Worm (Caenorhabditis elegans) whole organism, L4 larva: ENCODE data around the gene str-206.

Source experiments
- ceh-32 ChIP-seq: sonication (generic microtip); optimal IDR thresholded peaks from 2 replicates; lab custom pipeline; 2016; ENCODE audit warnings: mild to moderate bottlenecking, missing genetic modification characterization, missing compliant biosample characterization; ENCODE audit not compliant: poor library complexity
- nhr-77 ChIP-seq: fragments of 150-350 bp; optimal IDR thresholded peaks from 2 replicates; lab custom pipeline; 2014; ENCODE audit warnings: missing biosample characterization, missing genetic modification characterization
- unc-39 ChIP-seq: sonication (generic microtip); optimal IDR thresholded peaks from 2 replicates; lab custom pipeline; 2017; ENCODE audit warnings: missing biosample characterization, missing genetic modification characterization

DNA sequence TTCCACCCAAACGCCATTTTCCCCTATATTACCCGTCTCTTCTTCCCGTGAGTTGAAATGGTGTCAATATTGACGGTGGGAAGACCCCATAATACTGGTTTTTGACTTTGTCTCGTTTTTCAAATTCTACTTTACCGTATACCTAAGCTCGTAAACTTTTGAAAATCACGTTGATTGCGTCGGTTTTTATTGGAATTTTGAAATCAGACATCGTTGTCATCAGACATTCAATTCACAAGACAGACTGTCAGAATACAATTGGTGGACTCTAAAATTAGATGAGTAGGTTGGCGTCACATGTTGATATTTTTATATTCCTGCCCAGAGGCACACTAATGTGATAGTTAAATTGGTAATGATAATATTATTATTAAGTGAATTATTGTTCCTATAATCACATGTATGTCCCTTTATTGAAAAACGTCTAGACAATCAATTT lies 14.0 kb downstream of the str-206 start:
- TF ChIP-seq unc-39 (tag; lab: Kevin White, UChicago) (no peak), nhr-77 (tag; lab: Kevin White, UChicago) (no peak), ceh-32 (tag; lab: Kevin White, UChicago) (no peak)
